Worm (Caenorhabditis elegans) whole organism, dauer: ENCODE data around the gene ccm-3.

ENCODE experiments used
- unc-62 ChIP-seq: sonication (generic microtip); optimal IDR thresholded peaks from 2 replicates; lab custom pipeline; 2017; ENCODE audit warnings: missing biosample characterization, missing genetic modification reagents, missing genetic modification characterization

The ccm-3 gene

ce11 chrII:10566458-10566857 lies 40.6 kb downstream of the ccm-3 start:
- TF ChIP-seq unc-62 (GFP tag; lab: Kevin White, UChicago): no peak

- no peak for TF ChIP-seq unc-62 (GFP tag; lab: Kevin White, UChicago)
Observed at ce11 chrII:10564578-10564977, 42.5 kb downstream of the ccm-3 start, which contains the start of the genes C06A1.6 and C06A1.7. Gene C06A1.6, minus strand, starts transcription at chrII:10564678. Gene C06A1.7, plus strand, starts transcription at chrII:10564891.

DNA sequence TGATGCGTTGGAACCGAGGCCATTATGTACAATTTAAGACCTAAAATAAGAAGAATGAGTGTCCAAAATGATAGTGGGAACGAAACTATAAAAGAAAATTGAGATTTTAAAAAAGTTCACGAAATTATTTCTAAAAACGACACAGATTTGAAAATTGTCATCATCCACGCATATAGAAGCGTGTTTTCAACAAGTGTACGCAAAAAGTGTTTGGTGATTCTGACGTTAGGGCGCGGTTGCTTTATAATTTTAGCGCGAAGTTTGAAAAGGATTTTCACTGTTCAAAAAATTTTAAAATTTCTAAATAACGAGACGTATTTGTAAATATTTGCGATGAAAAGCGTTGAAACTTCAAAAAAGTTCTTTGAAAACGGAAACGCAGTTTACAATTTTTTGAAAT lies 43.7 kb downstream of the ccm-3 start, which contains the start of gene cdc-48.1:
TSS of gene cdc-48.1 (minus strand) at position 40 of the 400 bp plus-strand sequence.
- peak; percentile 74 for TF ChIP-seq unc-62 (GFP tag; lab: Kevin White, UChicago)

DNA sequence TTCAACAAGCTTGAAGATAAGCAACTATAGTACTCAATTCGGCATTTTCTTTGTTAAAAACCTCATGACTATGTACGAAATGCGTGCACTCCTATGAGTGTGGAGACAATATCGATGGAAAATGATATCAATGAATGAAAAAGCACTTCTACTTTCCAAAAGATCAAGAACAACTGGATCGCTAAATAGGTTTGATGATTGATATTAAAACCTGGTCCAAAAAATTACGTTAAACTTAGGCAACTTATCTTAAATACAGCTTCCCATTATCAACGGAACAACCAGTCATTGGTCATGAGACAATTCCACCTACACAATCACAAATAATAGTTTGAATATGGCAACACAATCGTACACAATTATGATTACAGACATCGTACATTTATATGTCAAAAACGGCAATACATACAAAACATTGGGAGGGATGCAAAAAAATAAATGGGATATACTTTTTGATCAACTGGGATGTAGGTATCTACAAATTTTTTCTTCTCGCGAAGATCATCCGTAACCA lies 47.3 kb downstream of the ccm-3 start:
- no peak for TF ChIP-seq unc-62 (GFP tag; lab: Kevin White, UChicago)

DNA sequence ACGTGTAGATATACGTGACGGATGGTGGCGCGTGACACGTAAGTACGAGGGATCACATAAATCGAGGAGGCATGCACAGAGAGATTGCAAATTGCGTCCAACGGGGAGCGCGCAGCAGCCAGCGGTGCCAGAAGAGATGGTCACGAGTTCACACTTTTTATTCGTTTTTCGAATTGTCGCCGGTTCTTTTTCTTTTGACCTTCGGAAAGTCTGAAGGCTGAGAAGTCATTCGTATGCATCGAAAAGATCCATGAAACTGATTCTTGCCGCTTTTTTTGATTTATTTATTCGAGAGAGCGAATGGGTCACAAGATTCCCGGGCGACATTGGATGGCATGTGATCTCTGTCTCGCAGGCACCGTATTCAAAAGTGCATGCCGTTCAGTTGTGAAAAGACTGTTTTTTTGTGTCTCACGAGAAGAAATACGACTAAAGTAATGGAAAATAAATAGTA lies 48.1 kb downstream of the ccm-3 start:
- no peak for TF ChIP-seq unc-62 (GFP tag; lab: Kevin White, UChicago)

- TF ChIP-seq unc-62 (GFP tag; lab: Kevin White, UChicago): no peak
Observed at ce11 chrII:10558345-10558744, 48.7 kb downstream of the ccm-3 start.

DNA sequence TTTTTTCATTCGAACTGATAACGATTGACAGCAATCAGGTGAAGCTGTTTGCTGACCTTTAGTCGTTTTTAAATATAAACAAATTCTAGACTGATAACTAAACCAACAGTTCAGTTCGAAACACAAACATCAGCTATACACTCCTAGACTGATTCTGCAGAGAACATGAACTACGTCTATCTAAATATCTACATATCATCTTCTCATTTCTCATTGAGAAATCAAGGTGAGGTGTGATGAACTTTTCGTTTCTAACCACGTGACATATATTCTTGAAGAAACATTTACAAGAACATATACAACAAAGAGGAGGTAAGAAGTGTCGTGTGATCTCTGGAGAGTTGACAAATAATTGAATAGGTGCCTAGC lies 49.9 kb downstream of the ccm-3 start:
- no peak for TF ChIP-seq unc-62 (GFP tag; lab: Kevin White, UChicago)

DNA sequence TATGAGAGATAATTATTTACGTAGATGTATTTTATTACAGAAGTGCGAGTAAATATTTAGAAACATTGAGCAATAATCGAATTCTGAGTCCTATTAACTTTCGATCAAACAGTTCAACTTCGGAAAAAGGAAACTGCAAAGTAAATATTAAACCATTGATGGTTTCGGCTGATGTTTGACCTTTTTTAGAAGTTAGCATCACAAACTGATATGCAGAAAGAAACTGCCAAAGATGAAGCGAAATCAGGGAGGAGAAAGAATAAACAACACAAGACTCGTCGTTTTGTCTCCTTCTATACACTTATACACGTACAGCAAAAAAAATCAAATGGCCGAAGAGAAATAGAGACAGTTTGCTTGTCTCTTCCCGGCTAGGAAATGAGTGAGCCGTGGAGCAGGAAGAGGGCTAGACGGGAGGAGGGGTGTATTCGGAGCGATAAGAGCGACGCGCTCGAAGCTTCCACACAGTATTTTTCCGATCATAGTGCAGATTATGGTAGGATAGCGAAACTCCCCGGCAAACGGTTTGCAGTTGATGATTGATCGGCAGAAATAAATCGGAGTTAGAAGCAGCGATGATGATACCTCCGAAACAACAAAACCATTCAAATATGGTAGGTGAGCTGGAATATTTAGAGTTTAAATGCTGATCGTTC lies 50.4 kb downstream of the ccm-3 start:
- TF ChIP-seq unc-62 (GFP tag; lab: Kevin White, UChicago): no peak
